Fruit fly (Drosophila melanogaster) whole organism, embryonic: Measurements from ENCODE around the gene Uro.

Experiments
- Dip3 ChIP-seq: fragments of 200-800 bp; sonication (Bioruptor generic); optimal IDR thresholded peaks from 3 replicates; lab custom pipeline; 2016; ENCODE audit warnings: missing biosample characterization, missing genetic modification characterization
- bowl ChIP-seq: fragments of 200-800 bp; sonication (Bioruptor generic); IDR thresholded peaks from 2 replicates; pipeline ENCODE4 v1.3.6; 2022; ENCODE audit warnings: missing biosample characterization, missing genetic modification characterization

DNA sequence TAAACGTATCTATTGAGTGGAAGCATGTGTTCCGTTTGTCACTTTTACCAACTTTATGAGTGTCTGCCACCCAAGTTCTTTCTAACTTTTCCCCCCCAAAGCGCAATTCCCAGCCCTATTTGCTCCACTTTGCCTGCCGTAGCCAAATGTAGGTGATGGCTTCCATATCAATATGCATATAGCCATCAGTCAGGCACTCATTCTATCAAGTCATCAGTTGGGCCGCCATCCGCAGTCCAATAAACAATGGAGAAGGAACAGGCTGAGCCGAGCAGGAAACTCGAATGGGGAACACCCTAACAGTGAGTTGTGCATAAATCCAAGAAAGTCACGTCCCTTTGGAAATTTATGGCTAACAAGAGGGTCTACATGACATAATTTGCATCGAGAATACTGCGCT lies 27.7 kb downstream of the Uro start:
- TF ChIP-seq bowl (GFP tag; lab: Robert Waterston, UW) (no peak), Dip3 (GFP tag; lab: Kevin White, UChicago) (no peak)
